Worm (Caenorhabditis elegans) whole organism, early embryonic: Measurements from ENCODE around the gene F55C12.2.
A peak's percentile ranks its signal among the peaks of the same experiment; 100 is the strongest.

ENCODE experiments used
- B0310.2 ChIP-seq: sonication (generic microtip); optimal IDR thresholded peaks from 2 replicates; lab custom pipeline; 2016; ENCODE audit warnings: mild to moderate bottlenecking, missing genetic modification characterization, missing compliant biosample characterization
- F13C5.2 ChIP-seq: sonication (generic microtip); optimal IDR thresholded peaks from 2 replicates; lab custom pipeline; 2017; ENCODE audit warnings: mild to moderate bottlenecking, missing genetic modification characterization, inconsistent platforms, missing compliant biosample characterization
- aly-1 ChIP-seq: sonication (generic microtip); optimal IDR thresholded peaks from 2 replicates; lab custom pipeline; 2016; ENCODE audit warnings: missing genetic modification characterization, missing compliant biosample characterization
- ama-1 ChIP-seq: fragments of 150-350 bp; optimal IDR thresholded peaks from 2 replicates; lab custom pipeline; 2014
- ceh-13 ChIP-seq: fragments of 200-800 bp; sonication (Bioruptor generic); optimal IDR thresholded peaks from 2 replicates; lab custom pipeline; 2018; ENCODE audit warnings: mild to moderate bottlenecking, missing genetic modification characterization, missing compliant biosample characterization
- ceh-36 ChIP-seq: sonication (generic microtip); optimal IDR thresholded peaks from 2 replicates; lab custom pipeline; 2016; ENCODE audit warnings: missing genetic modification characterization, inconsistent platforms, missing compliant biosample characterization
- ets-7 ChIP-seq: sonication (generic microtip); optimal IDR thresholded peaks from 2 replicates; lab custom pipeline; 2016; ENCODE audit warnings: missing genotype, missing genetic modification characterization, missing compliant biosample characterization
- flt-1 ChIP-seq: fragments of 200-800 bp; sonication (Bioruptor generic); IDR thresholded peaks from 2 replicates; pipeline ENCODE4 v1.3.6; 2022; ENCODE audit warnings: missing genetic modification characterization, missing compliant biosample characterization
- hmbx-1 ChIP-seq: sonication (generic microtip); optimal IDR thresholded peaks from 2 replicates; lab custom pipeline; 2016; ENCODE audit warnings: mild to moderate bottlenecking, missing genetic modification characterization, missing compliant biosample characterization
- hmg-4 ChIP-seq: fragments of 200-800 bp; sonication (Bioruptor generic); optimal IDR thresholded peaks from 2 replicates; lab custom pipeline; 2018; ENCODE audit warnings: mild to moderate bottlenecking, missing genetic modification characterization, missing compliant biosample characterization
- hnd-1 ChIP-seq: sonication (generic microtip); optimal IDR thresholded peaks from 2 replicates; lab custom pipeline; 2016; ENCODE audit warnings: missing genetic modification characterization, missing compliant biosample characterization
- pes-1 ChIP-seq: fragments of 200-800 bp; sonication (Bioruptor generic); IDR thresholded peaks from 2 replicates; pipeline ENCODE4 v1.3.6; 2022; ENCODE audit warnings: missing genetic modification reagents, missing genetic modification characterization, missing compliant biosample characterization
- scrt-1 ChIP-seq: fragments of 200-800 bp; sonication (Bioruptor generic); IDR thresholded peaks from 2 replicates; pipeline ENCODE4 v1.3.6; 2022; ENCODE audit warnings: missing genetic modification characterization, missing compliant biosample characterization
- sea-1 ChIP-seq: fragments of 200-800 bp; sonication (Bioruptor generic); conservative IDR thresholded peaks from 2 replicates; pipeline ENCODE4 v1.3.6; 2022; ENCODE audit warnings: missing genetic modification characterization, missing compliant biosample characterization
- tbx-11 ChIP-seq: fragments of 200-800 bp; sonication (Bioruptor generic); IDR thresholded peaks from 2 replicates; pipeline ENCODE4 v1.3.6; 2022; ENCODE audit warnings: missing genetic modification characterization, missing compliant biosample characterization
- tbx-37 ChIP-seq: fragments of 200-800 bp; sonication (Bioruptor generic); conservative IDR thresholded peaks from 2 replicates; pipeline ENCODE4 v1.3.6; 2022; ENCODE audit warnings: missing genetic modification reagents, missing genetic modification characterization, missing compliant biosample characterization
- tra-4 ChIP-seq: sonication (generic microtip); optimal IDR thresholded peaks from 2 replicates; lab custom pipeline; 2017; ENCODE audit warnings: missing genetic modification characterization, missing compliant biosample characterization

F55C12.2 gene

ce11 chrII:5839227-5839626 lies 37.4 kb upstream of the F55C12.2 start, which contains the start of gene ZK1248.19:
ZK1248.19 (minus strand) TSS chrII:5839414.
- no peak for TF ChIP-seq ceh-13

DNA sequence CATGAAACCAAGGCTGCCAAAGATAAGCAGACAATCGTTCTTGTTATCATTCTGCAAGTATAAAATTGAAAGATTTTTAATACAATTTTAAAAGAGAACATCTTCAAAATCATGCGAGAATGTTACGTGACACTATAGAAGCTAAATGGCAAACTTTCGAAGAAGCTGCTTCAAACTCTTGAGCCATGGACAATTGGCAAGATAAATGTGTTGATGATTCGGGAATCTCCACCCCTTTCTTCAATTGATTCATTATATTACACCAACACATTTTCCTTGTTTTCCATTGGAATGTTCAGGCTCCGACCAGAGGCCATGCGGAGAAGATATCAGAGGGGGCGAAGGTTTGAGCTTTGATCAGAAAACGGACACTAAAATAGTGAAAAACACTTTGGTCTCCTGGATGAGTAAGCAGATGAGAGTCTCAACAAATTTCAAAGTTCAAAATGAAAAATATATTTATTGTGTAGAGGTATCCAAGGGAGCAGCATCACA lies 35.5 kb upstream of the F55C12.2 start, which contains the start of gene lec-5:
TSS of gene lec-5 (minus strand) at position 51 of the 495 bp plus-strand sequence.
- TF ChIP-seq tbx-37 (GFP tag; lab: Robert Waterston, UW) (no peak), ama-1 (lab: Kevin White, UChicago) (no peak), ceh-36 (no peak), flt-1 (no peak), hnd-1 (no peak), ceh-13 (no peak), scrt-1 (GFP tag; lab: Robert Waterston, UW) (no peak), B0310.2 (no peak), tbx-11 (GFP tag; lab: Robert Waterston, UW) (no peak), F13C5.2 (tag; lab: Kevin White, UChicago) (no peak), hmg-4 (GFP tag; lab: Kevin White, UChicago) (no peak), tra-4 (tag; lab: Kevin White, UChicago) (no peak)

ce11 chrII:5841866-5842265 lies 34.7 kb upstream of the F55C12.2 start, which contains the start of gene nep-25:
nep-25 (plus strand) TSS chrII:5842240.
- no peak for TF ChIP-seq B0310.2
- no peak for TF ChIP-seq sea-1 (GFP tag; lab: Robert Waterston, UW)
- TF ChIP-seq ceh-13 = no peak

ce11 chrII:5844694-5845129 lies 31.9 kb upstream of the F55C12.2 start:
- TF ChIP-seq tbx-37 (GFP tag; lab: Robert Waterston, UW) = peak; percentile 39
- peak; percentile 27 for TF ChIP-seq ceh-13
- TF ChIP-seq scrt-1 (GFP tag; lab: Robert Waterston, UW) = peak; percentile 67
- peak; percentile 96 for TF ChIP-seq ceh-36
- peak; percentile 53 for TF ChIP-seq hnd-1
- peak; percentile 86 for TF ChIP-seq pes-1
- peak; percentile 40 for TF ChIP-seq aly-1 (tag; lab: Kevin White, UChicago)
- TF ChIP-seq ets-7 (tag; lab: Kevin White, UChicago) = peak; percentile 80
- TF ChIP-seq tbx-11 (GFP tag; lab: Robert Waterston, UW) = peak; percentile 79
- peak; percentile 84 for TF ChIP-seq hmbx-1 (tag; lab: Kevin White, UChicago)
- peak; percentile 89 for TF ChIP-seq sea-1 (GFP tag; lab: Robert Waterston, UW)
- peak; percentile 98 for TF ChIP-seq F13C5.2 (tag; lab: Kevin White, UChicago)
- TF ChIP-seq tra-4 (tag; lab: Kevin White, UChicago) = peak; percentile 92
- peak; percentile 96 for TF ChIP-seq hmg-4 (GFP tag; lab: Kevin White, UChicago)
- TF ChIP-seq flt-1 = peak; percentile 72
- peak; percentile 100 for TF ChIP-seq ama-1 (lab: Kevin White, UChicago)
- peak; percentile 88 for TF ChIP-seq B0310.2

DNA sequence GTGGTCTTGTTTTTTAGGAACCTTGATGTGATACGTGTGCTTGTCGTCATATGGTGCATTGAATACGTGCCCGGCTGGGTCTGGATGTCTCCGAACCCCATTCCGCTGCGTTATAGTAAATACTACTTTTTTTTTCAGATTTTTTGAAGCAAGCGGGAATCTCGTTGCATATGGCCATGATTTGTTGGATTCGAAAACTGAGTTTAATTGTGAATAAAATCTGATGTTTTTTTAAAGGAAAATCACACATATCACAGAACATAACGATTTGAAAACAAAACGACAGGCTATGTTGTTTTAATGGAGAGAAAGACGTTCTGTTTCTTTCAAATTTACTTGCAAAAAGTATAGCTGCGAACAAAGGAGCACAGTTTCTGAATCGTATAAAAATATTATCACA lies 31.2 kb upstream of the F55C12.2 start, which contains the start of the genes ZK1248.17 and H41C03.3:
TSS of gene ZK1248.17 (minus strand) at position 101 of the 400 bp plus-strand sequence.
TSS of gene H41C03.3 (plus strand) at position 337 of the 400 bp plus-strand sequence.
- TF ChIP-seq ets-7 (tag; lab: Kevin White, UChicago) (no peak), F13C5.2 (tag; lab: Kevin White, UChicago) (no peak), hnd-1 (no peak), flt-1 (no peak), pes-1 (no peak), ceh-36 (no peak), tra-4 (tag; lab: Kevin White, UChicago) (no peak), tbx-11 (GFP tag; lab: Robert Waterston, UW) (no peak), ceh-13 (no peak), tbx-37 (GFP tag; lab: Robert Waterston, UW) (no peak)

ce11 chrII:5846181-5846580 lies 30.4 kb upstream of the F55C12.2 start:
- no peak for TF ChIP-seq sea-1 (GFP tag; lab: Robert Waterston, UW)
- no peak for TF ChIP-seq hmg-4 (GFP tag; lab: Kevin White, UChicago)
- TF ChIP-seq ceh-36 = no peak

DNA sequence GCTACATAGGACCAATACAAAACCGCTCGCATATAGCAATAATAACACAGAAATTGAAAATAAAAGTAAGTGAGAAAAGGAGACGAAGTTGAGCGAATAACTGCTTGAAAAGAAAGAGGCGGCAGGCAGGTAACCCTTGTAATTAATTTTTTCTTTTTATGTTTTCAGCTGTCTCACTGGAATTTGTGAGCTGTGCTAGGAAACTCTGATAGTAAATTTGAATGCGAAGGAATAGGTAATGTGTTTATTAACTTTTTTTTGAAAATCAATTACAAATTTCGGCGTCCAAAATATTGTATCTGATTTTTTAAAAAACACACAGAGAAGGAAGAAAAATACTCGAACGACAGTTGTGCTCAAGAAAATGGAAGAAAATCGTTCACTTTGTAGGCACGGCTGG lies 24.6 kb upstream of the F55C12.2 start, which contains the start of gene H41C03.2:
TSS of gene H41C03.2 (minus strand) at position 101 of the 400 bp plus-strand sequence.
- TF ChIP-seq tbx-37 (GFP tag; lab: Robert Waterston, UW) = no peak
- no peak for TF ChIP-seq tbx-11 (GFP tag; lab: Robert Waterston, UW)
- no peak for TF ChIP-seq pes-1
- no peak for TF ChIP-seq flt-1
- no peak for TF ChIP-seq hmbx-1 (tag; lab: Kevin White, UChicago)
- no peak for TF ChIP-seq ceh-13
- no peak for TF ChIP-seq sea-1 (GFP tag; lab: Robert Waterston, UW)
- TF ChIP-seq B0310.2 = no peak
- TF ChIP-seq aly-1 (tag; lab: Kevin White, UChicago) = no peak
- TF ChIP-seq ama-1 (lab: Kevin White, UChicago) = no peak
- TF ChIP-seq hnd-1 = no peak
- TF ChIP-seq F13C5.2 (tag; lab: Kevin White, UChicago) = no peak
- TF ChIP-seq tra-4 (tag; lab: Kevin White, UChicago) = no peak
- no peak for TF ChIP-seq scrt-1 (GFP tag; lab: Robert Waterston, UW)
- no peak for TF ChIP-seq hmg-4 (GFP tag; lab: Kevin White, UChicago)
- no peak for TF ChIP-seq ceh-36
- TF ChIP-seq ets-7 (tag; lab: Kevin White, UChicago) = no peak

DNA sequence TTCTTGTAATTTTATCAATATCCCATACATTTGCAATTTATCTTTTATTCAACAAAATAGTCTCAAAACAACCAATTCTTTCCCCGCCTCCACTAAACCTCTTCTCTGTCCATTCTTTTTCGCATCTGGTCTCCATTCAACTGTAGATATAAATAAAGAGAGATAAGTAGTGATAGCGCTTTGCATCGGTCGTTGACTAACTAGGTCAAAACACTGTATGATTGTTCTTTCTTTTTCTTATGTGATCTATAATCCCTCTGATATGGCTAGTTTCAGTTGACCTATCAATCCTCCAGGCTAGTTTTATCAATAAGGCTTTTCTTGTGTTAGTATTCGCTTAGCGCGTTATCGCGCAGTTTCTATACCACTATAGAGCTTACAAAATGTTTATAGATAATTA lies 23.4 kb upstream of the F55C12.2 start:
- TF ChIP-seq ceh-13 = no peak
- TF ChIP-seq B0310.2 = no peak
- no peak for TF ChIP-seq ets-7 (tag; lab: Kevin White, UChicago)
- no peak for TF ChIP-seq pes-1
- no peak for TF ChIP-seq scrt-1 (GFP tag; lab: Robert Waterston, UW)
- no peak for TF ChIP-seq hmg-4 (GFP tag; lab: Kevin White, UChicago)
- no peak for TF ChIP-seq ama-1 (lab: Kevin White, UChicago)
